Fruit fly (Drosophila melanogaster) whole organism: ENCODE measurements around the gene Tet.

ENCODE experiments used
- CG8478 ChIP-seq: fragments of >200 bp; optimal IDR thresholded peaks from 2 replicates; lab custom pipeline; 2018; ENCODE audit warnings: inconsistent platforms
- Dll ChIP-seq: fragments of >200 bp; optimal IDR thresholded peaks from 2 replicates; lab custom pipeline; 2017
- EcR ChIP-seq, 2 experiments: fragments of >200 bp; optimal IDR thresholded peaks; 2 replicates each; lab custom pipeline; 2017; ENCODE audit warnings: missing biosample characterization in 2 of 2, missing genetic modification characterization in 2 of 2, missing genetic modification reagents in 2 of 2
- psq ChIP-seq: fragments of >200 bp; optimal IDR thresholded peaks from 2 replicates; lab custom pipeline; 2017

DNA sequence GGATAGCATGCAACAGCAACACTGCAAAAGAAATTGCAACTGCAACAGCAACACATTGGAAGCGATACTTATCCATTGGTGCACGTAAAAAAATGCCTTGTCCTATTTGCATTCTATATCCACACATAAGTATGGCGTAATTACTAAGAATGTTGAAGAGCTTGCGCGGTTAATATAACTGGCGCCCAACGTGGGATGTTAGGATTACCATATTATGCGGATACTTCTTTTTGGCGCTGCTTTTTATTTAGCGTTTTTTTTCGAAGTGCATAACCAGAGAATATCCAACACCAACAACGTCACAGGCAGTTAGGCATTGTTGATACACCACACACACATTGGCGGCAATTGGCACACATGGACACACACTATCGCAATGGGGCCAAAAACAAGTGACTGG is 76.9 kb downstream of the Tet start:
- TF ChIP-seq EcR (GFP tag; optimal IDR thresholded peaks at IDR 0.05; lab: Kevin White, UChicago): no peak
- no peak for TF ChIP-seq psq (lab: Kevin White, UChicago)
- no peak for TF ChIP-seq CG8478 (lab: Kevin White, UChicago)
- no peak for TF ChIP-seq Dll
